Comparison of ENCODE assay signal across 5 fruit fly cellular contexts in genomic region chrX:1907727-1908264, dm6.
TF ChIP-seq lines count a peak whose summit lies in the region.

Gene mip130, plus strand, starts transcription at chrX:1908239.

- TF ChIP-seq CTCF in whole organism, embryonic (GFP tag; optimal IDR thresholded peaks at IDR 0.05; lab: Kevin White, UChicago), result no peak

TF ChIP-seq in whole organism, adult, 20 proteins besides CTCF, POLR2A, EP300 and RAD21 (continues in another document):
- TF ChIP-seq Hr96 (GFP tag; optimal IDR thresholded peaks at IDR 0.05; lab: Kevin White, UChicago) (peak; percentile 78), CG5204 (GFP tag; optimal IDR thresholded peaks at IDR 0.05; lab: Kevin White, UChicago) (peak; percentile 25), CG11617 (GFP tag; optimal IDR thresholded peaks at IDR 0.05; lab: Kevin White, UChicago) (peak; percentile 81), bab1 (GFP tag; optimal IDR thresholded peaks at IDR 0.05; lab: Kevin White, UChicago) (peak; percentile 79), CG7101 (tag; optimal IDR thresholded peaks at IDR 0.05; lab: Kevin White, UChicago) (peak; percentile 83), Clk (GFP tag; optimal IDR thresholded peaks at IDR 0.05; lab: Kevin White, UChicago) (no peak), CG14711 (tag; optimal IDR thresholded peaks at IDR 0.05; lab: Kevin White, UChicago) (peak; percentile 70), Crg-1 (GFP tag; optimal IDR thresholded peaks at IDR 0.05; lab: Kevin White, UChicago) (peak; percentile 55), CG12768 (GFP tag; optimal IDR thresholded peaks at IDR 0.05; lab: Kevin White, UChicago) (peak; percentile 75), cic (GFP tag; optimal IDR thresholded peaks at IDR 0.05; lab: Kevin White, UChicago) (no peak), toe (GFP tag; optimal IDR thresholded peaks at IDR 0.05; lab: Kevin White, UChicago) (peak; percentile 51), tj (GFP tag; optimal IDR thresholded peaks at IDR 0.05; lab: Kevin White, UChicago) (peak; percentile 57), Mnt (GFP tag; optimal IDR thresholded peaks at IDR 0.05; lab: Kevin White, UChicago) (peak; percentile 67), CG33017 (tag; optimal IDR thresholded peaks at IDR 0.05; lab: Kevin White, UChicago) (peak; percentile 42), CG7045 (GFP tag; optimal IDR thresholded peaks at IDR 0.05; lab: Kevin White, UChicago) (peak; percentile 17), cnc (optimal IDR thresholded peaks at IDR 0.05; lab: Kevin White, UChicago) (no peak), CG1620 (GFP tag; optimal IDR thresholded peaks at IDR 0.05; lab: Kevin White, UChicago) (peak; percentile 50), kay (GFP tag; lab: Kevin White, UChicago; ENCODE audit: borderline replicate concordance) (no peak)

TF ChIP-seq in whole organism, embryonic, 481 proteins besides CTCF, POLR2A, EP300 and RAD21 (continues in another document):
- TF ChIP-seq mam (GFP tag; optimal IDR thresholded peaks at IDR 0.05; lab: Kevin White, UChicago) (peak; percentile 50), nerfin-1 (tag; optimal IDR thresholded peaks at IDR 0.05; lab: Kevin White, UChicago) (no peak), CrebB (tag; optimal IDR thresholded peaks at IDR 0.05; lab: Kevin White, UChicago) (no peak), unpg (GFP tag; optimal IDR thresholded peaks at IDR 0.05; lab: Kevin White, UChicago) (peak; percentile 33), zen2 (GFP tag; IDR thresholded peaks at IDR 0.05; lab: Robert Waterston, UW; ENCODE audit: partially characterized antibody) (peak; percentile 61; the same call in 1 of the 3 replicates), CG10543 (GFP tag; optimal IDR thresholded peaks at IDR 0.05; lab: Kevin White, UChicago) (peak; percentile 60), chn (GFP tag; optimal IDR thresholded peaks at IDR 0.05; lab: Kevin White, UChicago) (peak; percentile 21), zfh2 (GFP tag; optimal IDR thresholded peaks at IDR 0.05; lab: Kevin White, UChicago) (peak; percentile 21), CG18764 (GFP tag; optimal IDR thresholded peaks at IDR 0.05; lab: Kevin White, UChicago) (peak; percentile 28), pnt (GFP tag; optimal IDR thresholded peaks at IDR 0.05; lab: Kevin White, UChicago) (peak; percentile 46), al (GFP tag; IDR thresholded peaks at IDR 0.05; lab: Robert Waterston, UW) (0 out of 2 replicates have a peak, but pooled peaks have one; percentile 34), ash1 (GFP tag; optimal IDR thresholded peaks at IDR 0.05; lab: Kevin White, UChicago) (no peak), CG8944 (GFP tag; optimal IDR thresholded peaks at IDR 0.05; lab: Kevin White, UChicago) (no peak), insv (GFP tag; optimal IDR thresholded peaks at IDR 0.05; lab: Kevin White, UChicago) (peak in 1 of 2 experiments; percentile 14), sna (GFP tag; IDR thresholded peaks at IDR 0.05; lab: Robert Waterston, UW; ENCODE audit: partially characterized antibody) (peak; percentile 77), pan (optimal IDR thresholded peaks at IDR 0.05; lab: Kevin White, UChicago) (no peak), pan (GFP tag; optimal IDR thresholded peaks at IDR 0.05 in 1 of 2, IDR thresholded peaks at IDR 0.05 in 1 of 2) (peak in 1 of 2 experiments; percentile 60)

TF ChIP-seq in whole organism, prepupa, 60 proteins besides CTCF, POLR2A, EP300 and RAD21 (continues in another document):
- TF ChIP-seq fd85E (GFP tag; optimal IDR thresholded peaks at IDR 0.05; lab: Kevin White, UChicago) (no peak), CG11294 (GFP tag; IDR thresholded peaks at IDR 0.05; lab: Robert Waterston, UW) (no peak), svp (GFP tag; lab: Kevin White, UChicago) (peak; percentile 84), topi (GFP tag; optimal IDR thresholded peaks at IDR 0.05; lab: Kevin White, UChicago) (peak; percentile 71), Sox14 (GFP tag; optimal IDR thresholded peaks at IDR 0.05; lab: Kevin White, UChicago) (peak; percentile 55), Hr38 (GFP tag; optimal IDR thresholded peaks at IDR 0.05; lab: Kevin White, UChicago) (no peak), CG8319 (GFP tag; optimal IDR thresholded peaks at IDR 0.05; lab: Kevin White, UChicago) (no peak), CG1621 (tag; optimal IDR thresholded peaks at IDR 0.05; lab: Kevin White, UChicago) (no peak), CG9139 (GFP tag; optimal IDR thresholded peaks at IDR 0.05; lab: Kevin White, UChicago) (no peak), CG6792 (GFP tag; optimal IDR thresholded peaks at IDR 0.05; lab: Kevin White, UChicago) (peak; percentile 53), Hr39 (GFP tag; optimal IDR thresholded peaks at IDR 0.05; lab: Kevin White, UChicago) (peak; percentile 31), CG8632 (GFP tag; optimal IDR thresholded peaks at IDR 0.05; lab: Kevin White, UChicago) (peak; percentile 54), pdm3 (GFP tag; optimal IDR thresholded peaks at IDR 0.05; lab: Kevin White, UChicago) (peak; percentile 56), CG32006 (GFP tag; optimal IDR thresholded peaks at IDR 0.05; lab: Kevin White, UChicago) (peak; percentile 62), Gug (GFP tag; IDR thresholded peaks at IDR 0.05; lab: Robert Waterston, UW) (no peak), Ets96B (tag; optimal IDR thresholded peaks at IDR 0.05; lab: Kevin White, UChicago) (peak; percentile 56), acj6 (GFP tag; optimal IDR thresholded peaks at IDR 0.05; lab: Kevin White, UChicago) (peak; percentile 37), CG11762 (GFP tag; optimal IDR thresholded peaks at IDR 0.05; lab: Kevin White, UChicago; ENCODE audit: insufficient read depth) (peak; percentile 1), CG10631 (GFP tag; optimal IDR thresholded peaks at IDR 0.05; lab: Kevin White, UChicago) (peak; percentile 60), CG4318 (GFP tag; optimal IDR thresholded peaks at IDR 0.05; lab: Kevin White, UChicago) (no peak)

TF ChIP-seq in whole organism, pupa, 21 proteins besides CTCF, POLR2A, EP300 and RAD21:
- TF ChIP-seq CG12605 (GFP tag; IDR thresholded peaks at IDR 0.05; lab: Robert Waterston, UW) (no peak), Ets98B (GFP tag; IDR thresholded peaks at IDR 0.05; lab: Robert Waterston, UW) (peak; percentile 50), CG8159 (tag; optimal IDR thresholded peaks at IDR 0.05; lab: Kevin White, UChicago) (peak; percentile 63), Snoo (tag; optimal IDR thresholded peaks at IDR 0.05; lab: Kevin White, UChicago) (peak; percentile 29), CG10348 (GFP tag; IDR thresholded peaks at IDR 0.05; lab: Robert Waterston, UW) (no peak), Pif1B (GFP tag; optimal IDR thresholded peaks at IDR 0.05; lab: Kevin White, UChicago) (peak; percentile 47), gl (tag; optimal IDR thresholded peaks at IDR 0.05; lab: Kevin White, UChicago) (peak; percentile 21), EcR (GFP tag; optimal IDR thresholded peaks at IDR 0.05; lab: Kevin White, UChicago) (peak; percentile 25), CG4496 (GFP tag; IDR thresholded peaks at IDR 0.05; lab: Robert Waterston, UW) (peak; percentile 62; the same call in 2 of the 3 replicates), CG13204 (GFP tag; optimal IDR thresholded peaks at IDR 0.05; lab: Kevin White, UChicago) (no peak), CG34367 (tag; optimal IDR thresholded peaks at IDR 0.05; lab: Kevin White, UChicago) (peak; percentile 40), rn (GFP tag; IDR thresholded peaks at IDR 0.05; lab: Robert Waterston, UW) (no peak), CG15710 (tag; optimal IDR thresholded peaks at IDR 0.05; lab: Kevin White, UChicago) (peak; percentile 54), CG9948 (tag; optimal IDR thresholded peaks at IDR 0.05; lab: Kevin White, UChicago) (peak; percentile 44), CG14655 (GFP tag; optimal IDR thresholded peaks at IDR 0.05; lab: Kevin White, UChicago) (no peak), CG17806 (tag; optimal IDR thresholded peaks at IDR 0.05; lab: Kevin White, UChicago) (peak; percentile 48), CG8301 (tag; optimal IDR thresholded peaks at IDR 0.05; lab: Kevin White, UChicago) (peak; percentile 59), D1 (tag; optimal IDR thresholded peaks at IDR 0.05; lab: Kevin White, UChicago) (no peak), Pif1A (GFP tag; optimal IDR thresholded peaks at IDR 0.05; lab: Kevin White, UChicago) (peak; percentile 59), fd96Ca (GFP tag; IDR thresholded peaks at IDR 0.05; lab: Robert Waterston, UW) (peak; percentile 57; the same call in 1 of the 3 replicates), CG32121 (GFP tag; IDR thresholded peaks at IDR 0.05; lab: Robert Waterston, UW) (peak; percentile 41; the same call in 1 of the 2 replicates)
TF ChIP-seq in whole organism, pupa: peak in this region for 15.

TF ChIP-seq in whole organism, wandering third instar larva, 38 proteins besides CTCF, POLR2A, EP300 and RAD21 (continues in another document):
- peak; percentile 56 for TF ChIP-seq psq (GFP tag; optimal IDR thresholded peaks at IDR 0.05; lab: Kevin White, UChicago)
- TF ChIP-seq Jra (GFP tag; optimal IDR thresholded peaks at IDR 0.05; lab: Kevin White, UChicago), result no peak
- no peak for TF ChIP-seq CG32264 (GFP tag; optimal IDR thresholded peaks at IDR 0.05; lab: Kevin White, UChicago)
- no peak for TF ChIP-seq N (GFP tag; optimal IDR thresholded peaks at IDR 0.05; lab: Kevin White, UChicago)
- no peak for TF ChIP-seq tai (GFP tag; optimal IDR thresholded peaks at IDR 0.05; lab: Kevin White, UChicago)
- peak; percentile 73 for TF ChIP-seq h (GFP tag; optimal IDR thresholded peaks at IDR 0.05; lab: Kevin White, UChicago)
- TF ChIP-seq sv (GFP tag; optimal IDR thresholded peaks at IDR 0.05; lab: Kevin White, UChicago), result no peak
- TF ChIP-seq Myc (optimal IDR thresholded peaks at IDR 0.05; lab: Kevin White, UChicago), result peak; percentile 51
- TF ChIP-seq br (GFP tag; optimal IDR thresholded peaks at IDR 0.05; lab: Kevin White, UChicago), result peak; percentile 43
- peak; percentile 45 for TF ChIP-seq rgr (GFP tag; optimal IDR thresholded peaks at IDR 0.05; lab: Kevin White, UChicago)
- peak; percentile 64 for TF ChIP-seq HLH106 (tag; optimal IDR thresholded peaks at IDR 0.05; lab: Kevin White, UChicago)
- no peak for TF ChIP-seq Rel (GFP tag; optimal IDR thresholded peaks at IDR 0.05; lab: Kevin White, UChicago)
- TF ChIP-seq Rel (tag; optimal IDR thresholded peaks at IDR 0.05; lab: Kevin White, UChicago), result peak; percentile 41
- TF ChIP-seq Vsx2 (GFP tag; optimal IDR thresholded peaks at IDR 0.05; lab: Kevin White, UChicago; ENCODE audit: partially characterized antibody), result no peak
- peak; percentile 24 for TF ChIP-seq ey (GFP tag; optimal IDR thresholded peaks at IDR 0.05; lab: Kevin White, UChicago)
- TF ChIP-seq Hr78 (GFP tag; optimal IDR thresholded peaks at IDR 0.05; lab: Kevin White, UChicago), result no peak
- TF ChIP-seq foxo (GFP tag; optimal IDR thresholded peaks at IDR 0.05; lab: Kevin White, UChicago), result peak in 1 of 2 experiments; percentile 73
- TF ChIP-seq Dfd (GFP tag; optimal IDR thresholded peaks at IDR 0.05; lab: Kevin White, UChicago), result no peak
- peak; percentile 1 for TF ChIP-seq Hr83 (GFP tag; optimal IDR thresholded peaks at IDR 0.05; lab: Kevin White, UChicago; ENCODE audit: poor library complexity, severe bottlenecking)
- no peak for TF ChIP-seq CG9705 (GFP tag; optimal IDR thresholded peaks at IDR 0.05; lab: Kevin White, UChicago)
- peak; percentile 85 for TF ChIP-seq woc (GFP tag; optimal IDR thresholded peaks at IDR 0.05; lab: Kevin White, UChicago)
- no peak for TF ChIP-seq Hnf4 (GFP tag; optimal IDR thresholded peaks at IDR 0.05; lab: Kevin White, UChicago)
- peak; percentile 63 for TF ChIP-seq Sp1 (GFP tag; optimal IDR thresholded peaks at IDR 0.05; lab: Kevin White, UChicago)
